Worm (Caenorhabditis elegans): ENCODE results near the gene F07A11.4.

DNA sequence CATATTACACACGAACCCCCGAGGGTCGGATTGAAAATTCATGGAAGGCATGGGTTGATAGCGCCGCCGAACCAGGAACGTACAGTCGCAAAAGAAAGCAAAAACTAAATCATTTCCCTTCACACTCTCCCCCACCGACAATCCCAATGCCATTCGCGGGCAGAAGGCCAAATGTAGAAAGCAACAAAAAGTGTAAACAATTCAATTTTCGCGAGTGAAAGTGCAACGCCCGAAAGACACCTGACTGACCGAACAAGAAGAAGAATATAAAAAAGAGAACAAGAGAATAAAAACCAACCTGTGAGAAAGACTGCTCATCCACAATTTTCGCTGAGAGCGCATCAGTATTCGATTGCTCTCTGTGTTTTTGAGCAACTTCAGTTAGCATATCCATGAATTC, 16.9 kb downstream of the F07A11.4 start:
- TF ChIP-seq hlh-30 (tag; optimal IDR thresholded peaks at IDR 0.05; ENCODE audit: insufficient read depth) (no peak), sdc-2 (tag; optimal IDR thresholded peaks at IDR 0.05) (no peak)
